Worm (Caenorhabditis elegans) whole organism, L4 larva: ENCODE data around the gene ZK783.7.

Experiments used
- F37D6.2 ChIP-seq: sonication (generic microtip); optimal IDR thresholded peaks from 2 replicates; lab custom pipeline; 2016; ENCODE audit warnings: mild to moderate bottlenecking, missing genetic modification characterization, missing compliant biosample characterization
- R02D3.7 ChIP-seq: fragments of 150-350 bp; sonication (generic microtip); optimal IDR thresholded peaks from 3 replicates; lab custom pipeline; 2014; ENCODE audit warnings: missing biosample characterization, missing genetic modification characterization
- T20F7.1 ChIP-seq: fragments of 200-800 bp; sonication (Bioruptor generic); optimal IDR thresholded peaks from 2 replicates; lab custom pipeline; 2018; ENCODE audit warnings: mild to moderate bottlenecking, missing genetic modification characterization, missing compliant biosample characterization
- Y75B8A.6 ChIP-seq: fragments of 200-800 bp; sonication (Bioruptor generic); IDR thresholded peaks from 2 replicates; pipeline ENCODE4 v1.3.6; 2022; ENCODE audit warnings: missing genetic modification reagents, missing genetic modification characterization, missing compliant biosample characterization
- ceh-20 ChIP-seq: fragments of 200-800 bp; sonication (Bioruptor generic); IDR thresholded peaks from 2 replicates; pipeline ENCODE4 v1.3.6; 2022; ENCODE audit warnings: missing genetic modification reagents, missing genetic modification characterization, missing compliant biosample characterization
- ceh-28 ChIP-seq: fragments of 150-350 bp; optimal IDR thresholded peaks from 2 replicates; lab custom pipeline; 2014; ENCODE audit warnings: missing biosample characterization, missing genetic modification reagents, missing genetic modification characterization
- ceh-32 ChIP-seq: sonication (generic microtip); optimal IDR thresholded peaks from 2 replicates; lab custom pipeline; 2016; ENCODE audit warnings: mild to moderate bottlenecking, missing genetic modification characterization, missing compliant biosample characterization; ENCODE audit not compliant: poor library complexity
- ceh-44 ChIP-seq: fragments of 200-800 bp; sonication (Bioruptor generic); IDR thresholded peaks from 2 replicates; pipeline ENCODE4 v1.3.6; 2022; ENCODE audit warnings: missing genetic modification reagents, missing genetic modification characterization, missing compliant biosample characterization
- ceh-82 ChIP-seq: sonication (generic microtip); optimal IDR thresholded peaks from 2 replicates; lab custom pipeline; 2017; ENCODE audit warnings: missing biosample characterization, missing genetic modification characterization
- cey-2 ChIP-seq: sonication (generic microtip); optimal IDR thresholded peaks from 3 replicates; lab custom pipeline; 2017; ENCODE audit warnings: missing genetic modification characterization, mild to moderate bottlenecking, missing compliant biosample characterization, antibody characterized with exemption, borderline replicate concordance; ENCODE audit not compliant: insufficient read depth
- ctbp-1 ChIP-seq: fragments of 200-800 bp; sonication (Bioruptor generic); IDR thresholded peaks from 2 replicates; pipeline ENCODE4 v1.3.6; 2022; ENCODE audit warnings: missing genetic modification reagents, missing genetic modification characterization, missing compliant biosample characterization
- daf-12 ChIP-seq: fragments of 150-350 bp; optimal IDR thresholded peaks from 2 replicates; lab custom pipeline; 2014; ENCODE audit warnings: missing biosample characterization, missing genetic modification reagents, missing genetic modification characterization
- daf-19 ChIP-seq: fragments of 200-800 bp; sonication (Bioruptor generic); conservative IDR thresholded peaks from 2 replicates; pipeline ENCODE4 v1.3.6; 2022; ENCODE audit warnings: missing genetic modification characterization, missing compliant biosample characterization
- daf-8 ChIP-seq: fragments of 200-800 bp; sonication (Bioruptor generic); IDR thresholded peaks from 2 replicates; pipeline ENCODE4 v1.3.6; 2022; ENCODE audit warnings: missing genetic modification characterization, missing compliant biosample characterization
- dmd-9 ChIP-seq: fragments of 200-800 bp; sonication (Bioruptor generic); IDR thresholded peaks from 2 replicates; pipeline ENCODE4 v1.3.6; 2022; ENCODE audit warnings: missing genetic modification reagents, missing genetic modification characterization, missing compliant biosample characterization
- dpl-1 ChIP-seq: fragments of 150-350 bp; optimal IDR thresholded peaks from 2 replicates; lab custom pipeline; 2014; ENCODE audit warnings: missing biosample characterization, missing genetic modification reagents, missing genetic modification characterization
- dve-1 ChIP-seq: sonication (generic microtip); optimal IDR thresholded peaks from 2 replicates; lab custom pipeline; 2017; ENCODE audit warnings: antibody characterized with exemption, mild to moderate bottlenecking, missing genetic modification characterization, missing compliant biosample characterization; ENCODE audit not compliant: insufficient read depth
- egl-27 ChIP-seq: sonication (generic microtip); optimal IDR thresholded peaks from 3 replicates; lab custom pipeline; 2017; ENCODE audit warnings: missing biosample characterization, missing genetic modification reagents, missing genetic modification characterization
- egl-43 ChIP-seq: fragments of 200-800 bp; sonication (Bioruptor generic); IDR thresholded peaks from 2 replicates; pipeline ENCODE4 v1.3.6; 2022; ENCODE audit warnings: missing genetic modification reagents, missing genetic modification characterization, missing compliant biosample characterization
- fkh-10 ChIP-seq: fragments of 150-350 bp; optimal IDR thresholded peaks from 2 replicates; lab custom pipeline; 2014; ENCODE audit warnings: missing biosample characterization, missing genetic modification reagents, missing genetic modification characterization
- hmg-1.1 ChIP-seq: fragments of 200-800 bp; sonication (Bioruptor generic); IDR thresholded peaks from 2 replicates; pipeline ENCODE4 v1.3.6; 2022; ENCODE audit warnings: missing genetic modification reagents, missing genetic modification characterization, missing compliant biosample characterization
- jun-1 ChIP-seq: fragments of 150-350 bp; optimal IDR thresholded peaks from 2 replicates; lab custom pipeline; 2014; ENCODE audit warnings: missing biosample characterization, missing genetic modification reagents, missing genetic modification characterization
- lim-7 ChIP-seq: fragments of 200-800 bp; sonication (Bioruptor generic); IDR thresholded peaks from 2 replicates; pipeline ENCODE4 v1.3.6; 2022; ENCODE audit warnings: missing genetic modification characterization, missing compliant biosample characterization
- lin-1 ChIP-seq: fragments of 200-800 bp; sonication (Bioruptor generic); IDR thresholded peaks from 2 replicates; pipeline ENCODE4 v1.3.6; 2022; ENCODE audit warnings: missing genetic modification reagents, missing genetic modification characterization, missing compliant biosample characterization
- lin-39 ChIP-seq: fragments of 150-350 bp; optimal IDR thresholded peaks from 2 replicates; lab custom pipeline; 2014; ENCODE audit warnings: missing biosample characterization, missing genetic modification reagents, missing genetic modification characterization
- madf-9 ChIP-seq: fragments of 200-800 bp; sonication (Bioruptor generic); conservative IDR thresholded peaks from 2 replicates; pipeline ENCODE4 v1.3.6; 2022; ENCODE audit warnings: missing genetic modification reagents, missing genetic modification characterization, missing compliant biosample characterization
- mdl-1 ChIP-seq, 2 experiments: fragments of 150-350 bp in 1 of 2; sonication (generic microtip) in 1 of 2; optimal IDR thresholded peaks; 2 replicates each; lab custom pipeline; 2014 to 2017; ENCODE audit warnings: missing biosample characterization in 2 of 2, missing genetic modification characterization in 2 of 2
- mes-2 ChIP-seq: sonication (generic microtip); optimal IDR thresholded peaks from 2 replicates; lab custom pipeline; 2016; ENCODE audit warnings: missing genotype, mild to moderate bottlenecking, missing genetic modification characterization, missing compliant biosample characterization; ENCODE audit not compliant: poor library complexity, severe bottlenecking
- nhr-10 ChIP-seq: fragments of 150-350 bp; optimal IDR thresholded peaks from 2 replicates; lab custom pipeline; 2014; ENCODE audit warnings: missing biosample characterization, missing genetic modification characterization
- nhr-102 ChIP-seq: sonication (generic microtip); optimal IDR thresholded peaks from 2 replicates; lab custom pipeline; 2016; ENCODE audit warnings: mild to moderate bottlenecking, missing genetic modification characterization, moderate library complexity, missing compliant biosample characterization
- nhr-237 ChIP-seq: sonication (generic microtip); optimal IDR thresholded peaks from 2 replicates; lab custom pipeline; 2017; ENCODE audit warnings: missing biosample characterization, missing genetic modification characterization
- nhr-25 ChIP-seq: sonication (generic microtip); optimal IDR thresholded peaks from 2 replicates; lab custom pipeline; 2017; ENCODE audit warnings: missing genetic modification characterization, mild to moderate bottlenecking, missing compliant biosample characterization, antibody characterized with exemption, moderate library complexity, borderline replicate concordance; ENCODE audit not compliant: insufficient read depth
- nhr-42 ChIP-seq: fragments of 200-800 bp; sonication (Bioruptor generic); IDR thresholded peaks from 2 replicates; pipeline ENCODE4 v1.3.6; 2022; ENCODE audit warnings: missing genetic modification characterization, missing compliant biosample characterization
- nhr-48 ChIP-seq: sonication (generic microtip); optimal IDR thresholded peaks from 2 replicates; lab custom pipeline; 2016; ENCODE audit warnings: mild to moderate bottlenecking, missing genetic modification characterization, missing compliant biosample characterization
- nhr-76 ChIP-seq: fragments of 150-350 bp; optimal IDR thresholded peaks from 2 replicates; lab custom pipeline; 2014; ENCODE audit warnings: missing biosample characterization, missing genetic modification characterization
- nhr-77 ChIP-seq: fragments of 150-350 bp; optimal IDR thresholded peaks from 2 replicates; lab custom pipeline; 2014; ENCODE audit warnings: missing biosample characterization, missing genetic modification characterization
- php-3 ChIP-seq: fragments of 200-800 bp; sonication (Bioruptor generic); IDR thresholded peaks from 2 replicates; pipeline ENCODE4 v1.3.6; 2022; ENCODE audit warnings: missing genetic modification reagents, missing genetic modification characterization, missing compliant biosample characterization
- pqm-1 ChIP-seq: sonication (generic microtip); optimal IDR thresholded peaks from 2 replicates; lab custom pipeline; 2017; ENCODE audit warnings: missing biosample characterization, missing genetic modification characterization
- sdz-12 ChIP-seq: fragments of 200-800 bp; sonication (Bioruptor generic); optimal IDR thresholded peaks from 2 replicates; lab custom pipeline; 2018; ENCODE audit warnings: mild to moderate bottlenecking, missing genetic modification characterization, missing compliant biosample characterization
- snpc-1.2 ChIP-seq: fragments of 200-800 bp; sonication (Bioruptor generic); IDR thresholded peaks from 2 replicates; pipeline ENCODE4 v1.3.6; 2022; ENCODE audit warnings: missing genetic modification reagents, missing genetic modification characterization, missing compliant biosample characterization
- snpc-4 ChIP-seq: fragments of 150-350 bp; optimal IDR thresholded peaks from 2 replicates; lab custom pipeline; 2014; ENCODE audit warnings: missing biosample characterization, missing genetic modification characterization
- spr-1 ChIP-seq: sonication (generic microtip); optimal IDR thresholded peaks from 2 replicates; lab custom pipeline; 2016; ENCODE audit warnings: mild to moderate bottlenecking, missing genetic modification characterization, missing compliant biosample characterization
- unc-130 ChIP-seq: sonication (generic microtip); optimal IDR thresholded peaks from 2 replicates; lab custom pipeline; 2016; ENCODE audit warnings: missing genetic modification reagents, missing genetic modification characterization, missing compliant biosample characterization
- unc-39 ChIP-seq: sonication (generic microtip); optimal IDR thresholded peaks from 2 replicates; lab custom pipeline; 2017; ENCODE audit warnings: missing biosample characterization, missing genetic modification characterization
- unc-62 ChIP-seq, 3 experiments: fragments of 150-350 bp in 1 of 3; sonication (generic microtip); optimal IDR thresholded peaks in 2 of 3; peaks in 1 of 3; 1 replicate in 1 of 3; 2 replicates in 2 of 3; lab custom pipeline; 2014 to 2017; ENCODE audit warnings: missing biosample characterization in 3 of 3, missing genetic modification characterization in 3 of 3, missing genetic modification reagents in 3 of 3, missing genotype in 1 of 3
- vab-7 ChIP-seq: fragments of 200-800 bp; sonication (Bioruptor generic); IDR thresholded peaks from 2 replicates; pipeline ENCODE4 v1.3.6; 2022; ENCODE audit warnings: missing genetic modification reagents, missing genetic modification characterization, missing compliant biosample characterization
- zfp-2 ChIP-seq: sonication (generic microtip); optimal IDR thresholded peaks from 2 replicates; lab custom pipeline; 2016; ENCODE audit warnings: mild to moderate bottlenecking, missing genetic modification characterization, missing compliant biosample characterization
- ztf-11 ChIP-seq: fragments of 150-350 bp; optimal IDR thresholded peaks from 2 replicates; lab custom pipeline; 2014; ENCODE audit warnings: missing biosample characterization, missing genetic modification characterization

Gene ZK783.7

DNA sequence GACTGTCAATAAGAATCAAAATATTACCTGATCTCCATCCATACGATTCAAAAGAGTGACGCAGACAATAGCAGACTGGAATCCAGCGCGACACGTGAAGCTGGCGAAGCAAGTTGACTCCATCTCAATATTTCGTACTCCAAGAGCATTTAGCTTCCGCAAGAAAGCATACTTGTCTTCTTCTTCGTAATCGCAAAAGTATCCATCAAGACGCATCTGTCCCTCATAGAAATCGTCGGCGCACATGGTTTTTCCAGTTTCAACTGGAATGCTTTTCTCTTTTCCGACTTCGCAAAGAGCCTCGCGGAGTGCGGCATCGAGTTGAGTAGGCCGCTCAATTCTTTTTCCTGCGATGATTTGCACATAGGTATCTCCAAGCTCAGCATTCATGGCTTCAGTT lies 15.2 kb upstream of the ZK783.7 start:
- TF ChIP-seq lin-1 (GFP tag; lab: Robert Waterston, UW) (no peak), snpc-1.2 (GFP tag; lab: Robert Waterston, UW) (no peak), egl-43 (GFP tag; lab: Robert Waterston, UW) (no peak), unc-62 (GFP tag; optimal IDR thresholded peaks at IDR 0.05 in 1 of 2; lab: Kevin White, UChicago) (peak in 1 of 2 experiments; percentile 91), unc-62 (tag; optimal IDR thresholded peaks at IDR 0.05; lab: Kevin White, UChicago) (no peak), T20F7.1 (GFP tag; lab: Kevin White, UChicago) (no peak), spr-1 (tag; lab: Kevin White, UChicago) (no peak), ceh-32 (tag; lab: Kevin White, UChicago) (no peak), fkh-10 (GFP tag; lab: Kevin White, UChicago) (no peak)
- TF ChIP-seq, all 104 proteins: peak for 1

DNA sequence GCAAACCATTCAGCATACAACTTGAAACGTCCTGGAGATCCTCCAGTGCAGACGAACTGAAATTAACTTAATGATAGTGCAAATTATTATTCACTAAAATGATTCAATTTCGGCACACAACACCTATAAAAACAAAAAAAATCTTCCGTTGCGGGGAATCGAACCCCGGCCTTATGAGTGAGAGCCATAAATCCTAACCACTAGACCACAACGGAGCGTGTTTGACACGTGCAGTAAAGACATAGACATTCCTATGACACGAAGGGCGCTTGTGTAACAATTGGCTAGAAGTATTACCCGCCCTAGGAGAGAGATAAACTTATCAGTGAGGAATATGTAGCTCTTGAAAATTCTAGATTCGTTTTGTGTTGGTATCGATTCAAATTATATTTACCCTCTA lies 14.5 kb upstream of the ZK783.7 start:
- TF ChIP-seq ztf-11 (tag; lab: Kevin White, UChicago), result no peak
- peak; percentile 30 for TF ChIP-seq nhr-102 (tag; lab: Kevin White, UChicago)
- TF ChIP-seq nhr-10 (tag; lab: Kevin White, UChicago), result no peak
- peak; percentile 0 for TF ChIP-seq sdz-12 (GFP tag; lab: Kevin White, UChicago)
- TF ChIP-seq nhr-237, result no peak
- peak; percentile 59 for TF ChIP-seq nhr-48 (tag; lab: Kevin White, UChicago)
- TF ChIP-seq F37D6.2, result no peak
- TF ChIP-seq Y75B8A.6, result 0 out of 2 replicates have a peak, but pooled peaks have one; percentile 59
- no peak for TF ChIP-seq egl-27
- TF ChIP-seq ctbp-1 (GFP tag; lab: Robert Waterston, UW), result peak; percentile 60; the same call in 1 of the 2 replicates
- TF ChIP-seq spr-1 (tag; lab: Kevin White, UChicago), result no peak
- peak; percentile 79; the same call in 1 of the 2 replicates for TF ChIP-seq daf-19 (GFP tag; lab: Robert Waterston, UW)
- TF ChIP-seq hmg-1.1 (GFP tag; lab: Robert Waterston, UW), result peak; percentile 65
- no peak for TF ChIP-seq cey-2
- no peak for TF ChIP-seq unc-39 (tag; lab: Kevin White, UChicago)
- TF ChIP-seq nhr-42 (GFP tag; lab: Robert Waterston, UW), result 0 out of 2 replicates have a peak, but pooled peaks have one; percentile 61
- TF ChIP-seq ceh-44 (GFP tag; lab: Robert Waterston, UW), result 0 out of 2 replicates have a peak, but pooled peaks have one; percentile 55
- peak in 1 of 2 experiments; percentile 92 for TF ChIP-seq mdl-1 (tag; optimal IDR thresholded peaks at IDR 0.05; lab: Kevin White, UChicago)
- TF ChIP-seq ceh-82 (tag; lab: Kevin White, UChicago), result no peak
- TF ChIP-seq ceh-28 (tag; lab: Kevin White, UChicago), result no peak
- no peak for TF ChIP-seq dmd-9 (GFP tag; lab: Robert Waterston, UW)
- TF ChIP-seq lim-7, result peak; percentile 86
- TF ChIP-seq ceh-20, result no peak
- TF ChIP-seq nhr-77 (tag; lab: Kevin White, UChicago), result no peak
- no peak for TF ChIP-seq daf-8 (GFP tag; lab: Robert Waterston, UW)
- no peak for TF ChIP-seq lin-39 (tag; lab: Kevin White, UChicago)
- no peak for TF ChIP-seq daf-12 (tag; lab: Kevin White, UChicago)
- TF ChIP-seq vab-7 (GFP tag; lab: Robert Waterston, UW), result peak; percentile 82
- TF ChIP-seq zfp-2, result no peak
- peak; percentile 81 for TF ChIP-seq madf-9 (GFP tag; lab: Robert Waterston, UW)
- TF ChIP-seq mes-2, result peak; percentile 69
- no peak for TF ChIP-seq jun-1 (tag; lab: Kevin White, UChicago)
- TF ChIP-seq ceh-32 (tag; lab: Kevin White, UChicago), result no peak
- no peak for TF ChIP-seq nhr-25 (tag; lab: Kevin White, UChicago)
- no peak for TF ChIP-seq snpc-4 (tag; lab: Kevin White, UChicago)
- TF ChIP-seq unc-130, result peak; percentile 69
- TF ChIP-seq R02D3.7 (tag; lab: Kevin White, UChicago), result no peak
- no peak for TF ChIP-seq pqm-1
- peak; percentile 3 for TF ChIP-seq dpl-1 (GFP tag; lab: Kevin White, UChicago)
- no peak for TF ChIP-seq nhr-76 (tag; lab: Kevin White, UChicago)
- TF ChIP-seq dve-1 (tag; lab: Kevin White, UChicago), result no peak
- peak; percentile 77 for TF ChIP-seq php-3 (GFP tag; lab: Robert Waterston, UW)
- no peak for TF ChIP-seq T20F7.1 (GFP tag; lab: Kevin White, UChicago)
